Worm (Caenorhabditis elegans) whole organism, young adult: ENCODE measurements around the gene C51E3.10.

ENCODE experiments used
- Y53F4B.3 ChIP-seq: fragments of 200-800 bp; sonication (Bioruptor generic); IDR thresholded peaks from 2 replicates; pipeline ENCODE4 v1.3.6; 2022; ENCODE audit warnings: missing genetic modification reagents, missing genetic modification characterization, missing compliant biosample characterization
- ama-1 ChIP-seq, 3 experiments: fragments of 150-350 bp in 1 of 3; sonication (generic microtip) in 2 of 3; optimal IDR thresholded peaks; 2 replicates each; lab custom pipeline; 2014 to 2018; ENCODE audit warnings: missing biosample characterization in 2 of 3, missing genetic modification characterization in 2 of 3, missing genetic modification reagents in 2 of 3
- bed-2 ChIP-seq: fragments of 200-800 bp; sonication (Bioruptor generic); IDR thresholded peaks from 2 replicates; pipeline ENCODE4 v1.3.6; 2022; ENCODE audit warnings: missing genetic modification reagents, missing genetic modification characterization, missing compliant biosample characterization
- die-1 ChIP-seq: sonication (generic microtip); optimal IDR thresholded peaks from 2 replicates; lab custom pipeline; 2016; ENCODE audit warnings: missing genotype, mild to moderate bottlenecking, missing genetic modification characterization, missing compliant biosample characterization
- ets-4 ChIP-seq: fragments of 200-800 bp; sonication (Bioruptor generic); optimal IDR thresholded peaks from 2 replicates; lab custom pipeline; 2018; ENCODE audit warnings: mild to moderate bottlenecking, missing genetic modification characterization, missing compliant biosample characterization
- lin-35 ChIP-seq, 3 experiments: fragments of 150-350 bp in 2 of 3; sonication (generic microtip) in 1 of 3; optimal IDR thresholded peaks; 2 replicates each; lab custom pipeline; 2014 to 2018; ENCODE audit warnings: missing biosample characterization in 3 of 3, missing genetic modification characterization in 3 of 3, missing genetic modification reagents in 3 of 3

DNA sequence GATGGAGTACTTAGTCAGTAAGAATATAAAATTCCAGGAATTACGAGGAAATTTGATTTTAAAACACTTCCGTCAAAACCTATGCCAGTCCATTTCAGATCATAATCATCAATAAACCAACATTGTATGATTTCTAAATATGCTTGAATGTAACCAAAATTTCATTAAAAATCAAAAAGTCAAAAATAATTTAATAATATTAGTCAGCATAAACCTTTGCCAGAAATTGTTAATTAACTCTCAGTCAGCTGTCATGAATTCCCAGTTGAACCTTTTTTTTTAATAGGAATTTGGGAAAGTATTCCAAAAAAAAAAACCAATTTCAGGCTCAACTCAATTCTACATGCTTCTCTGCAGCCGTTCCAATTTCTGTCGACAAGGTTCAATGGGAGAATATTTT, 12.6 kb downstream of the C51E3.10 start, which contains the start of gene srsx-26:
- TF ChIP-seq Y53F4B.3 (GFP tag; lab: Robert Waterston, UW), result no peak
- TF ChIP-seq ets-4 (GFP tag; lab: Kevin White, UChicago), result no peak
- no peak for TF ChIP-seq lin-35 (GFP tag; optimal IDR thresholded peaks at IDR 0.05; lab: Kevin White, UChicago)
- TF ChIP-seq die-1 (tag; lab: Kevin White, UChicago), result no peak
- no peak for TF ChIP-seq bed-2 (GFP tag; lab: Robert Waterston, UW)
- no peak for TF ChIP-seq ama-1 (optimal IDR thresholded peaks at IDR 0.05; lab: Kevin White, UChicago)
- no peak for TF ChIP-seq ama-1 (GFP tag; optimal IDR thresholded peaks at IDR 0.05; lab: Kevin White, UChicago)
